Fruit fly (Drosophila melanogaster): ENCODE measurements around the gene HLH4C.

The HLH4C gene

DNA sequence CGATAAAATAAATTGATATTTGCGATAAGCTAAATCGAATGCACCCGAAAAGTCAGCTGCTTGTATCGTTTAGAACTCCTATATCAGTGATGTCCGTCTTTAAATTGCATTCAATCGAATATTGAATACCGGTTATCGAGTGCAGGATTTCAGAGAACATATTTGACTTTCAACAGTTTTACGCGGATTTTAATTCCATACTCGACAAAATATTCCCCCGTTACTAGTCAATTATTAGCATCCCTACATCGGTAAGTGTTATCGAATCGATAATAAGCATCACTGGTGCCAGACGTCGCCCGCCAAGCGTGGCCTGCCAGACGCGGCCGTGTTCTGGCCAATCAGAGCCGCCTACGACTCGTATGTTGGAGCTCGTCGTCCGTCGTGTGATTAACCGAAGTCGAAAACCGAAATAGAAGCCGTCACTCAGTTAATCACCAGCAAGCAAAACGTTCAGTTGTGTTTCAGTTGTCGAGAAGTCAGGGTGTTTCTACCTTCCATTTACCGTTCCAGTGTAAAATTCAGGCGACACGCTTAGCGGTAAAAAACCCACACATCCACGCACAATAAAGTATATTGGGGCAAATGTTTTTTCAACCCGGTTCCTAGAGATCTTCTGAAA, 40.7 kb upstream of the HLH4C start, which contains the start of gene ctp (continued):
- peak; percentile 47; the same call in 1 of the 2 replicates for TF ChIP-seq CG31441 (GFP tag; IDR thresholded peaks at IDR 0.05)
- peak; percentile 25 for TF ChIP-seq BtbVII (GFP tag; optimal IDR thresholded peaks at IDR 0.05)
- TF ChIP-seq CG11560 (tag; IDR thresholded peaks at IDR 0.05) = peak; percentile 98
- peak; percentile 34 for TF ChIP-seq CG8388 (GFP tag; optimal IDR thresholded peaks at IDR 0.05)
- no peak for TF ChIP-seq CG12104 (GFP tag; optimal IDR thresholded peaks at IDR 0.05)
- TF ChIP-seq CG3995 (GFP tag; optimal IDR thresholded peaks at IDR 0.05) = peak; percentile 68
- TF ChIP-seq Fer1 (GFP tag; optimal IDR thresholded peaks at IDR 0.05) = peak; percentile 52
- TF ChIP-seq gsb (GFP tag; IDR thresholded peaks at IDR 0.05) = no peak
- TF ChIP-seq lmd (GFP tag; IDR thresholded peaks at IDR 0.05) = peak; percentile 23; the same call in 1 of the 2 replicates
- no peak for TF ChIP-seq Sin3A (optimal IDR thresholded peaks at IDR 0.05)
- TF ChIP-seq CG30020 (tag; optimal IDR thresholded peaks at IDR 0.05) = peak; percentile 3
- no peak for TF ChIP-seq CG8359 (GFP tag; optimal IDR thresholded peaks at IDR 0.05; ENCODE audit: borderline replicate concordance)
- TF ChIP-seq Scr (GFP tag; IDR thresholded peaks at IDR 0.05; ENCODE audit: partially characterized antibody) = peak; percentile 72
- TF ChIP-seq Dek (tag; optimal IDR thresholded peaks at IDR 0.05) = no peak
- peak; percentile 64 for TF ChIP-seq CG10543 (GFP tag; optimal IDR thresholded peaks at IDR 0.05)
- no peak for TF ChIP-seq CG3065 (GFP tag; optimal IDR thresholded peaks at IDR 0.05)
- TF ChIP-seq ssp (GFP tag; IDR thresholded peaks at IDR 0.05) = no peak
- peak; percentile 8 for TF ChIP-seq dm (GFP tag; optimal IDR thresholded peaks at IDR 0.05)
- 0 out of 2 replicates have a peak, but pooled peaks have one; percentile 23 for TF ChIP-seq CG2129 (GFP tag; IDR thresholded peaks at IDR 0.05; ENCODE audit: partially characterized antibody)
- peak; percentile 55 for TF ChIP-seq Xbp1 (GFP tag; optimal IDR thresholded peaks at IDR 0.05)
- peak; percentile 9 for TF ChIP-seq CG10431 (GFP tag; optimal IDR thresholded peaks at IDR 0.05)
- TF ChIP-seq slou (GFP tag; optimal IDR thresholded peaks at IDR 0.05) = no peak
- TF ChIP-seq Eip74EF (GFP tag; optimal IDR thresholded peaks at IDR 0.05) = no peak
- peak; percentile 30; the same call in 1 of the 2 replicates for TF ChIP-seq al (GFP tag; IDR thresholded peaks at IDR 0.05)
- no peak for TF ChIP-seq CG11398 (GFP tag; optimal IDR thresholded peaks at IDR 0.05)
- TF ChIP-seq CG12219 (GFP tag; optimal IDR thresholded peaks at IDR 0.05) = no peak
- TF ChIP-seq CG11456 (GFP tag; IDR thresholded peaks at IDR 0.05) = 0 out of 3 replicates have a peak, but pooled peaks have one; percentile 53
- no peak for TF ChIP-seq CG8765 (GFP tag; IDR thresholded peaks at IDR 0.05)
- TF ChIP-seq en (GFP tag; optimal IDR thresholded peaks at IDR 0.05) = no peak
- TF ChIP-seq Pdp1 (GFP tag; optimal IDR thresholded peaks at IDR 0.05) = peak; percentile 48 to 61
- 0 out of 2 replicates have a peak, but pooled peaks have one; percentile 26 for TF ChIP-seq sisA (GFP tag; IDR thresholded peaks at IDR 0.05)
- TF ChIP-seq CG4404 (GFP tag; IDR thresholded peaks at IDR 0.05) = peak; percentile 33; the same call in 1 of the 2 replicates
- no peak for TF ChIP-seq CG12942 (GFP tag; optimal IDR thresholded peaks at IDR 0.05)
- peak; percentile 65 for TF ChIP-seq Ets65A (GFP tag)
- TF ChIP-seq scrt (GFP tag; optimal IDR thresholded peaks at IDR 0.05) = peak; percentile 52
- TF ChIP-seq CG32532 (GFP tag; IDR thresholded peaks at IDR 0.05) = peak; percentile 57; the same call in 1 of the 2 replicates
- peak; percentile 48 for TF ChIP-seq CG2712 (tag; optimal IDR thresholded peaks at IDR 0.05)
- TF ChIP-seq CG1792 (GFP tag; optimal IDR thresholded peaks at IDR 0.05) = no peak
- peak; percentile 55; the same call in 1 of the 2 replicates for TF ChIP-seq E2f2 (GFP tag; IDR thresholded peaks at IDR 0.05)
- no peak for TF ChIP-seq ewg (GFP tag; optimal IDR thresholded peaks at IDR 0.05)
- TF ChIP-seq Lim3 (GFP tag; IDR thresholded peaks at IDR 0.05) = no peak
- TF ChIP-seq CG15011 (GFP tag; optimal IDR thresholded peaks at IDR 0.05) = no peak
- peak; percentile 67 for TF ChIP-seq HLH54F (GFP tag; optimal IDR thresholded peaks at IDR 0.05)
- TF ChIP-seq CG12659 (GFP tag; optimal IDR thresholded peaks at IDR 0.05) = peak; percentile 79
- peak; percentile 17 for TF ChIP-seq pnt (GFP tag; optimal IDR thresholded peaks at IDR 0.05)
- TF ChIP-seq nau (GFP tag; optimal IDR thresholded peaks at IDR 0.05) = peak; percentile 42
- peak in 1 of 2 experiments; percentile 77 for TF ChIP-seq crp (GFP tag; optimal IDR thresholded peaks at IDR 0.05)
- TF ChIP-seq HmgZ (tag; optimal IDR thresholded peaks at IDR 0.05) = peak; percentile 56
- TF ChIP-seq wek (GFP tag; optimal IDR thresholded peaks at IDR 0.05) = no peak
- no peak for TF ChIP-seq Aef1 (GFP tag; IDR thresholded peaks at IDR 0.05)

Data from whole organism, embryonic.